Worm (Caenorhabditis elegans) whole organism, mixed stage, embryonic: ENCODE results near the gene alh-7.

Experiments
- M03D4.4 ChIP-seq: sonication (generic microtip); optimal IDR thresholded peaks from 2 replicates; lab custom pipeline; 2017; ENCODE audit warnings: mild to moderate bottlenecking, missing genetic modification characterization, missing compliant biosample characterization
- ceh-43 ChIP-seq: fragments of 200-800 bp; sonication (Bioruptor generic); optimal IDR thresholded peaks from 2 replicates; lab custom pipeline; 2018; ENCODE audit warnings: mild to moderate bottlenecking, missing genetic modification characterization, moderate library complexity, missing compliant biosample characterization
- ces-1 ChIP-seq: fragments of 150-350 bp; optimal IDR thresholded peaks from 2 replicates; lab custom pipeline; 2014; ENCODE audit warnings: missing biosample characterization, missing genetic modification reagents, missing genetic modification characterization
- lin-13 ChIP-seq: fragments of 150-350 bp; optimal IDR thresholded peaks from 2 replicates; lab custom pipeline; 2014; ENCODE audit warnings: missing biosample characterization, missing genetic modification characterization
- lsy-2 ChIP-seq: fragments of 150-350 bp; optimal IDR thresholded peaks from 2 replicates; lab custom pipeline; 2014; ENCODE audit warnings: missing biosample characterization, missing genetic modification characterization
- mep-1 ChIP-seq: fragments of 150-350 bp; optimal IDR thresholded peaks from 2 replicates; lab custom pipeline; 2017; ENCODE audit warnings: missing biosample characterization, missing genetic modification reagents, missing genetic modification characterization, inconsistent platforms
- nhr-12 ChIP-seq: fragments of 150-350 bp; optimal IDR thresholded peaks from 2 replicates; lab custom pipeline; 2014; ENCODE audit warnings: missing biosample characterization, missing genetic modification characterization
- nhr-2 ChIP-seq: fragments of 150-350 bp; optimal IDR thresholded peaks from 2 replicates; lab custom pipeline; 2014; ENCODE audit warnings: missing biosample characterization, missing genetic modification characterization
- snpc-4 ChIP-seq: fragments of 150-350 bp; optimal IDR thresholded peaks from 2 replicates; lab custom pipeline; 2014; ENCODE audit warnings: missing biosample characterization, missing genetic modification characterization
- sptf-1 ChIP-seq: sonication (generic microtip); optimal IDR thresholded peaks from 2 replicates; lab custom pipeline; 2017; ENCODE audit warnings: mild to moderate bottlenecking, missing genetic modification characterization, moderate library complexity, missing compliant biosample characterization

DNA sequence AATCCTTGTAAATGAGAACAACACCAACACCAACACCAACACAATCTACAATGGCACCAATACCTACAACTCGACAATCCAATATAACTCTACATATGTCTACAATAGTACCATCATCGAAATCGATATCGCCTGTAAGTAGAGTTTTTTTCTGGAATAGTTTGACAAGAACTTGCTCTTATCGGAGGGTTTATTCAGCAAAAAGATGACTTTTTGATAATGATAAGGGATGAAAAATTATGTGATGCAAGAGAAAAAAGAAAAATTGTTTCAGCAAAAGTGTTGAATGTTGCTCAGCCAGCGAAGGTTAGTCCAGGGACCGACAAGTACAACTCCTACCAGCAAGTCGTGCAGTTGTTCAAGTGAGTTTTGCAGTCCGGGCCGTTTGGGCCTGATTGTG is 17.0 kb upstream of the alh-7 start:
- TF ChIP-seq lin-13 (tag; lab: Kevin White, UChicago): no peak
- no peak for TF ChIP-seq lsy-2
- no peak for TF ChIP-seq sptf-1 (tag; lab: Kevin White, UChicago)
- TF ChIP-seq ces-1 (GFP tag; lab: Kevin White, UChicago): no peak
- TF ChIP-seq snpc-4 (tag; lab: Kevin White, UChicago): no peak
- TF ChIP-seq nhr-2 (tag; lab: Kevin White, UChicago): no peak
- no peak for TF ChIP-seq M03D4.4
- no peak for TF ChIP-seq nhr-12 (tag; lab: Kevin White, UChicago)
- TF ChIP-seq ceh-43 (GFP tag; lab: Kevin White, UChicago): no peak
- no peak for TF ChIP-seq mep-1 (tag; lab: Kevin White, UChicago)
